Fruit fly (Drosophila melanogaster) whole organism, pupa: ENCODE measurements around the gene MAPk-Ak2.

Experiments
- CG10348 ChIP-seq: fragments of 200-800 bp; sonication (Bioruptor generic); IDR thresholded peaks from 2 replicates; pipeline ENCODE4 v1.3.6; 2022; ENCODE audit warnings: missing biosample characterization, missing genetic modification characterization
- CG12605 ChIP-seq: fragments of 200-800 bp; sonication (Bioruptor generic); IDR thresholded peaks from 2 replicates; pipeline ENCODE4 v1.3.6; 2022; ENCODE audit warnings: missing biosample characterization, missing genetic modification characterization
- CG13204 ChIP-seq: fragments of 200-800 bp; sonication (Bioruptor generic); optimal IDR thresholded peaks from 2 replicates; lab custom pipeline; 2018; ENCODE audit warnings: missing biosample characterization, mild to moderate bottlenecking, missing genetic modification characterization, moderate library complexity
- CG14655 ChIP-seq: fragments of 200-800 bp; sonication (Bioruptor generic); optimal IDR thresholded peaks from 3 replicates; lab custom pipeline; 2017; ENCODE audit warnings: mild to moderate bottlenecking, missing biosample characterization, missing genetic modification reagents, missing genetic modification characterization
- CG15710 ChIP-seq: fragments of 200-800 bp; sonication (Bioruptor generic); optimal IDR thresholded peaks from 2 replicates; lab custom pipeline; 2018; ENCODE audit warnings: missing biosample characterization, mild to moderate bottlenecking, missing genetic modification characterization, moderate library complexity
- CG17806 ChIP-seq: fragments of 200-800 bp; sonication (Bioruptor generic); optimal IDR thresholded peaks from 2 replicates; lab custom pipeline; 2018; ENCODE audit warnings: missing biosample characterization, mild to moderate bottlenecking, missing genetic modification characterization, moderate library complexity
- CG32121 ChIP-seq: fragments of 200-800 bp; sonication (Bioruptor generic); IDR thresholded peaks from 2 replicates; pipeline ENCODE4 v1.3.6; 2022; ENCODE audit warnings: missing biosample characterization, missing genetic modification characterization
- CG34367 ChIP-seq: fragments of 200-800 bp; sonication (Bioruptor generic); optimal IDR thresholded peaks from 2 replicates; lab custom pipeline; 2018; ENCODE audit warnings: missing biosample characterization, mild to moderate bottlenecking, missing genetic modification characterization
- CG4496 ChIP-seq: fragments of 200-800 bp; sonication (Bioruptor generic); IDR thresholded peaks from 3 replicates; pipeline ENCODE4 v1.3.6; 2022; ENCODE audit warnings: missing biosample characterization, missing genetic modification characterization
- CG8159 ChIP-seq: fragments of 200-800 bp; sonication (Bioruptor generic); optimal IDR thresholded peaks from 3 replicates; lab custom pipeline; 2018; ENCODE audit warnings: missing biosample characterization, mild to moderate bottlenecking, missing genetic modification characterization, moderate library complexity
- CG8301 ChIP-seq: fragments of 200-800 bp; sonication (Bioruptor generic); optimal IDR thresholded peaks from 2 replicates; lab custom pipeline; 2018; ENCODE audit warnings: missing biosample characterization, mild to moderate bottlenecking, missing genetic modification characterization
- CG9948 ChIP-seq: fragments of 200-800 bp; sonication (Bioruptor generic); optimal IDR thresholded peaks from 2 replicates; lab custom pipeline; 2018; ENCODE audit warnings: missing biosample characterization, mild to moderate bottlenecking, missing genetic modification characterization, moderate library complexity
- D1 ChIP-seq: fragments of 200-800 bp; sonication (Bioruptor generic); optimal IDR thresholded peaks from 2 replicates; lab custom pipeline; 2018; ENCODE audit warnings: missing biosample characterization, mild to moderate bottlenecking, missing genetic modification characterization, moderate library complexity
- EcR ChIP-seq: fragments of 200-800 bp; sonication (Bioruptor generic); optimal IDR thresholded peaks from 3 replicates; lab custom pipeline; 2019; ENCODE audit warnings: missing biosample characterization, missing genetic modification characterization, mild to moderate bottlenecking, moderate library complexity, missing genetic modification reagents
- Ets98B ChIP-seq: fragments of 200-800 bp; sonication (Bioruptor generic); IDR thresholded peaks from 2 replicates; pipeline ENCODE4 v1.3.6; 2022; ENCODE audit warnings: missing biosample characterization, missing genetic modification characterization
- Pif1A ChIP-seq: fragments of 200-800 bp; sonication (Bioruptor generic); optimal IDR thresholded peaks from 3 replicates; lab custom pipeline; 2016; ENCODE audit warnings: missing biosample characterization, missing genetic modification characterization
- Pif1B ChIP-seq: fragments of 200-800 bp; sonication (Bioruptor generic); optimal IDR thresholded peaks from 3 replicates; lab custom pipeline; 2016; ENCODE audit warnings: missing biosample characterization, missing genetic modification characterization
- Snoo ChIP-seq: fragments of 200-800 bp; sonication (Bioruptor generic); optimal IDR thresholded peaks from 3 replicates; lab custom pipeline; 2017; ENCODE audit warnings: missing biosample characterization, mild to moderate bottlenecking, missing genetic modification characterization, inconsistent platforms
- fd96Ca ChIP-seq: fragments of 200-800 bp; sonication (Bioruptor generic); IDR thresholded peaks from 3 replicates; pipeline ENCODE4 v1.3.6; 2022; ENCODE audit warnings: missing biosample characterization, missing genetic modification characterization
- gl ChIP-seq: fragments of 200-800 bp; sonication (Bioruptor generic); optimal IDR thresholded peaks from 2 replicates; lab custom pipeline; 2018; ENCODE audit warnings: missing biosample characterization, mild to moderate bottlenecking, missing genetic modification characterization
- rn ChIP-seq: fragments of 200-800 bp; sonication (Bioruptor generic); IDR thresholded peaks from 2 replicates; pipeline ENCODE4 v1.3.6; 2022; ENCODE audit warnings: missing biosample characterization, missing genetic modification characterization

The MAPk-Ak2 gene

dm6 chrX:5744277-5744846, 19.6 kb downstream of the MAPk-Ak2 start:
- TF ChIP-seq CG17806 (tag; lab: Kevin White, UChicago) (no peak), CG8159 (tag; lab: Kevin White, UChicago) (no peak), D1 (no peak), CG15710 (no peak), fd96Ca (GFP tag; lab: Robert Waterston, UW) (no peak), CG34367 (tag; lab: Kevin White, UChicago) (no peak), rn (GFP tag; lab: Robert Waterston, UW) (no peak), CG9948 (tag; lab: Kevin White, UChicago) (no peak), CG13204 (GFP tag; lab: Kevin White, UChicago) (no peak), Snoo (tag; lab: Kevin White, UChicago) (no peak), EcR (no peak), CG8301 (tag; lab: Kevin White, UChicago) (no peak), Ets98B (GFP tag; lab: Robert Waterston, UW) (no peak), gl (tag; lab: Kevin White, UChicago) (no peak), CG4496 (no peak), CG32121 (GFP tag; lab: Robert Waterston, UW) (no peak), CG14655 (GFP tag; lab: Kevin White, UChicago) (no peak)
- TF ChIP-seq, all 21 proteins: peak for 0

dm6 chrX:5741625-5742024, 22.4 kb downstream of the MAPk-Ak2 start:
- no peak for TF ChIP-seq CG14655 (GFP tag; lab: Kevin White, UChicago)
- no peak for TF ChIP-seq CG13204 (GFP tag; lab: Kevin White, UChicago)
- TF ChIP-seq Pif1B, result no peak
- no peak for TF ChIP-seq CG9948 (tag; lab: Kevin White, UChicago)
- no peak for TF ChIP-seq CG34367 (tag; lab: Kevin White, UChicago)
- no peak for TF ChIP-seq CG10348 (GFP tag; lab: Robert Waterston, UW)
- TF ChIP-seq Ets98B (GFP tag; lab: Robert Waterston, UW), result no peak
- TF ChIP-seq D1, result no peak
- TF ChIP-seq Pif1A, result no peak

dm6 chrX:5737676-5738220, 26.3 kb downstream of the MAPk-Ak2 start, which contains the start of gene Snx27:
Snx27 (minus strand) TSS chrX:5738031.
- TF ChIP-seq Ets98B (GFP tag; lab: Robert Waterston, UW), result peak; percentile 45
- TF ChIP-seq CG12605 (GFP tag; lab: Robert Waterston, UW), result peak; percentile 22; the same call in 1 of the 2 replicates
- TF ChIP-seq EcR, result no peak
- TF ChIP-seq CG32121 (GFP tag; lab: Robert Waterston, UW), result peak; percentile 33; the same call in 1 of the 2 replicates
- TF ChIP-seq CG8301 (tag; lab: Kevin White, UChicago), result no peak
- peak; percentile 18 for TF ChIP-seq CG14655 (GFP tag; lab: Kevin White, UChicago)
- peak; percentile 23; the same call in 1 of the 3 replicates for TF ChIP-seq fd96Ca (GFP tag; lab: Robert Waterston, UW)
- peak; percentile 6 for TF ChIP-seq Pif1A
- TF ChIP-seq Pif1B, result peak; percentile 1
- TF ChIP-seq, all 21 proteins: peak for 7

- 0 out of 2 replicates have a peak, but pooled peaks have one; percentile 17 for TF ChIP-seq CG12605 (GFP tag; lab: Robert Waterston, UW)
- peak; percentile 95 for TF ChIP-seq CG13204 (GFP tag; lab: Kevin White, UChicago)
- TF ChIP-seq CG10348 (GFP tag; lab: Robert Waterston, UW), result 0 out of 2 replicates have a peak, but pooled peaks have one; percentile 37
- TF ChIP-seq CG14655 (GFP tag; lab: Kevin White, UChicago), result no peak
- peak; percentile 85 for TF ChIP-seq CG4496
- TF ChIP-seq CG32121 (GFP tag; lab: Robert Waterston, UW), result peak; percentile 72
- peak; percentile 56; the same call in 1 of the 2 replicates for TF ChIP-seq rn (GFP tag; lab: Robert Waterston, UW)
- TF ChIP-seq CG8159 (tag; lab: Kevin White, UChicago), result peak; percentile 26
- no peak for TF ChIP-seq gl (tag; lab: Kevin White, UChicago)
- peak; percentile 64 for TF ChIP-seq Ets98B (GFP tag; lab: Robert Waterston, UW)
- TF ChIP-seq Pif1A, result no peak
- peak; percentile 10 for TF ChIP-seq CG9948 (tag; lab: Kevin White, UChicago)
- peak; percentile 7 for TF ChIP-seq CG15710
- no peak for TF ChIP-seq EcR
- peak; percentile 76; the same call in 2 of the 3 replicates for TF ChIP-seq fd96Ca (GFP tag; lab: Robert Waterston, UW)
These were observed 26.8 kb downstream of the MAPk-Ak2 start for dm6 chrX:5737157-5737556.

- TF ChIP-seq Pif1B, result peak; percentile 89
- peak; percentile 78 for TF ChIP-seq CG13204 (GFP tag; lab: Kevin White, UChicago)
- peak; percentile 90 for TF ChIP-seq CG32121 (GFP tag; lab: Robert Waterston, UW)
- TF ChIP-seq rn (GFP tag; lab: Robert Waterston, UW), result peak; percentile 65
- peak; percentile 67 for TF ChIP-seq gl (tag; lab: Kevin White, UChicago)
- peak; percentile 84 for TF ChIP-seq CG8159 (tag; lab: Kevin White, UChicago)
- peak; percentile 79 for TF ChIP-seq CG9948 (tag; lab: Kevin White, UChicago)
- peak; percentile 87 for TF ChIP-seq CG15710
- 0 out of 3 replicates have a peak, but pooled peaks have one; percentile 17 for TF ChIP-seq fd96Ca (GFP tag; lab: Robert Waterston, UW)
- peak; percentile 84 for TF ChIP-seq CG34367 (tag; lab: Kevin White, UChicago)
- TF ChIP-seq EcR, result peak; percentile 8
- peak; percentile 80 for TF ChIP-seq CG17806 (tag; lab: Kevin White, UChicago)
- TF ChIP-seq CG12605 (GFP tag; lab: Robert Waterston, UW), result peak; percentile 95
- peak; percentile 93 for TF ChIP-seq CG4496
- TF ChIP-seq CG8301 (tag; lab: Kevin White, UChicago), result peak; percentile 70
- TF ChIP-seq CG10348 (GFP tag; lab: Robert Waterston, UW), result peak; percentile 46; the same call in 1 of the 2 replicates
- peak; percentile 93 for TF ChIP-seq Ets98B (GFP tag; lab: Robert Waterston, UW)
- TF ChIP-seq CG14655 (GFP tag; lab: Kevin White, UChicago), result peak; percentile 74
- no peak for TF ChIP-seq D1
- TF ChIP-seq Snoo (tag; lab: Kevin White, UChicago), result peak; percentile 91
- peak; percentile 92 for TF ChIP-seq Pif1A
These were observed 28.6 kb downstream of the MAPk-Ak2 start for dm6 chrX:5735268-5735941.
